Worm (Caenorhabditis elegans) whole organism, late embryonic: ENCODE measurements around the gene ift-43.

Source experiments
- C38D4.7 ChIP-seq: fragments of 200-800 bp; sonication (Bioruptor generic); optimal IDR thresholded peaks from 2 replicates; lab custom pipeline; 2018; ENCODE audit warnings: mild to moderate bottlenecking, missing genetic modification characterization, moderate library complexity, missing compliant biosample characterization
- T23F11.4 ChIP-seq: fragments of 200-800 bp; sonication (Bioruptor generic); optimal IDR thresholded peaks from 2 replicates; lab custom pipeline; 2018; ENCODE audit warnings: mild to moderate bottlenecking, missing genetic modification characterization, missing compliant biosample characterization
- Y22D7AL.16 ChIP-seq: sonication (generic microtip); optimal IDR thresholded peaks from 2 replicates; lab custom pipeline; 2016; ENCODE audit warnings: missing genetic modification characterization, missing compliant biosample characterization
- ahr-1 ChIP-seq: sonication (generic microtip); optimal IDR thresholded peaks from 2 replicates; lab custom pipeline; 2016; ENCODE audit warnings: missing genetic modification characterization, missing compliant biosample characterization
- ceh-14 ChIP-seq: sonication (generic microtip); optimal IDR thresholded peaks from 2 replicates; lab custom pipeline; 2016; ENCODE audit warnings: missing genotype, missing genetic modification characterization, missing compliant biosample characterization
- ceh-19 ChIP-seq: fragments of 200-800 bp; sonication (Bioruptor generic); optimal IDR thresholded peaks from 2 replicates; lab custom pipeline; 2018; ENCODE audit warnings: mild to moderate bottlenecking, missing genetic modification characterization, missing compliant biosample characterization
- ceh-2 ChIP-seq: sonication (generic microtip); optimal IDR thresholded peaks from 2 replicates; lab custom pipeline; 2016; ENCODE audit warnings: missing genotype, missing genetic modification characterization, missing compliant biosample characterization
- ceh-22 ChIP-seq: sonication (generic microtip); optimal IDR thresholded peaks from 2 replicates; lab custom pipeline; 2017; ENCODE audit warnings: missing biosample characterization, missing genetic modification characterization
- ceh-34 ChIP-seq: sonication (generic microtip); optimal IDR thresholded peaks from 2 replicates; lab custom pipeline; 2016; ENCODE audit warnings: mild to moderate bottlenecking, missing genetic modification characterization, missing compliant biosample characterization
- ceh-45 ChIP-seq: fragments of 200-800 bp; sonication (Bioruptor generic); IDR thresholded peaks from 2 replicates; pipeline ENCODE4 v1.3.6; 2022; ENCODE audit warnings: missing genetic modification reagents, missing genetic modification characterization, missing compliant biosample characterization
- ceh-48 ChIP-seq: sonication (generic microtip); optimal IDR thresholded peaks from 2 replicates; lab custom pipeline; 2016; ENCODE audit warnings: missing genetic modification characterization, inconsistent platforms, missing compliant biosample characterization
- ceh-6 ChIP-seq: fragments of 200-800 bp; sonication (Bioruptor generic); optimal IDR thresholded peaks from 2 replicates; lab custom pipeline; 2018; ENCODE audit warnings: mild to moderate bottlenecking, missing genetic modification characterization, missing compliant biosample characterization
- ceh-9 ChIP-seq: sonication (generic microtip); optimal IDR thresholded peaks from 2 replicates; lab custom pipeline; 2016; ENCODE audit warnings: mild to moderate bottlenecking, missing genetic modification characterization, inconsistent platforms, missing compliant biosample characterization
- che-1 ChIP-seq: sonication (generic microtip); optimal IDR thresholded peaks from 2 replicates; lab custom pipeline; 2016; ENCODE audit warnings: mild to moderate bottlenecking, missing genetic modification characterization, missing compliant biosample characterization
- dmd-4 ChIP-seq: sonication (generic microtip); optimal IDR thresholded peaks from 2 replicates; lab custom pipeline; 2016; ENCODE audit warnings: borderline replicate concordance, missing genetic modification characterization, missing compliant biosample characterization
- dve-1 ChIP-seq: sonication (generic microtip); optimal IDR thresholded peaks from 2 replicates; lab custom pipeline; 2017; ENCODE audit warnings: antibody characterized with exemption, mild to moderate bottlenecking, missing genetic modification characterization, missing compliant biosample characterization
- elt-4 ChIP-seq: sonication (generic microtip); optimal IDR thresholded peaks from 2 replicates; lab custom pipeline; 2016; ENCODE audit warnings: missing genetic modification characterization, missing compliant biosample characterization
- ets-4 ChIP-seq: sonication (generic microtip); optimal IDR thresholded peaks from 2 replicates; lab custom pipeline; 2016; ENCODE audit warnings: missing genetic modification characterization, missing compliant biosample characterization
- eyg-1 ChIP-seq: sonication (generic microtip); optimal IDR thresholded peaks from 2 replicates; lab custom pipeline; 2016; ENCODE audit warnings: missing genotype, missing genetic modification characterization, missing compliant biosample characterization
- fkh-6 ChIP-seq: sonication (generic microtip); optimal IDR thresholded peaks from 2 replicates; lab custom pipeline; 2016; ENCODE audit warnings: missing genetic modification characterization, missing compliant biosample characterization
- gmeb-2 ChIP-seq: sonication (generic microtip); optimal IDR thresholded peaks from 2 replicates; lab custom pipeline; 2016; ENCODE audit warnings: missing genetic modification characterization, inconsistent platforms, missing compliant biosample characterization
- hlh-15 ChIP-seq: sonication (generic microtip); optimal IDR thresholded peaks from 2 replicates; lab custom pipeline; 2016; ENCODE audit warnings: missing genetic modification characterization, missing compliant biosample characterization
- hlh-8 ChIP-seq: sonication (generic microtip); optimal IDR thresholded peaks from 2 replicates; lab custom pipeline; 2016; ENCODE audit warnings: missing genotype, missing genetic modification characterization, missing compliant biosample characterization
- lim-6 ChIP-seq: sonication (generic microtip); optimal IDR thresholded peaks from 2 replicates; lab custom pipeline; 2016; ENCODE audit warnings: missing genetic modification characterization, missing compliant biosample characterization
- madf-2 ChIP-seq: sonication (generic microtip); optimal IDR thresholded peaks from 2 replicates; lab custom pipeline; 2017; ENCODE audit warnings: missing genetic modification characterization, missing compliant biosample characterization
- nhr-11 ChIP-seq: fragments of 150-350 bp; optimal IDR thresholded peaks from 2 replicates; lab custom pipeline; 2014; ENCODE audit warnings: missing biosample characterization, missing genetic modification characterization
- odd-2 ChIP-seq: sonication (generic microtip); optimal IDR thresholded peaks from 2 replicates; lab custom pipeline; 2017; ENCODE audit warnings: antibody characterized with exemption, mild to moderate bottlenecking, missing genetic modification characterization, missing compliant biosample characterization
- pag-3 ChIP-seq: sonication (generic microtip); optimal IDR thresholded peaks from 2 replicates; lab custom pipeline; 2016; ENCODE audit warnings: missing compliant biosample characterization, missing genetic modification characterization, borderline replicate concordance
- pax-1 ChIP-seq: fragments of 150-350 bp; optimal IDR thresholded peaks from 2 replicates; lab custom pipeline; 2014; ENCODE audit warnings: missing biosample characterization, missing genetic modification characterization
- pha-4 ChIP-seq: fragments of 150-350 bp; optimal IDR thresholded peaks from 2 replicates; lab custom pipeline; 2018; ENCODE audit warnings: missing biosample characterization, missing genetic modification reagents, missing genetic modification characterization
- pqm-1 ChIP-seq: sonication (generic microtip); optimal IDR thresholded peaks from 2 replicates; lab custom pipeline; 2016; ENCODE audit warnings: missing genetic modification characterization, missing compliant biosample characterization
- pros-1 ChIP-seq: fragments of 150-350 bp; optimal IDR thresholded peaks from 2 replicates; lab custom pipeline; 2014; ENCODE audit warnings: missing biosample characterization, missing genetic modification reagents, missing genetic modification characterization
- ref-2 ChIP-seq: sonication (generic microtip); optimal IDR thresholded peaks from 2 replicates; lab custom pipeline; 2016; ENCODE audit warnings: missing genetic modification characterization, missing compliant biosample characterization
- sox-2 ChIP-seq: fragments of 200-800 bp; sonication (Bioruptor generic); IDR thresholded peaks from 2 replicates; pipeline ENCODE4 v1.3.6; 2022; ENCODE audit warnings: missing genetic modification reagents, missing genetic modification characterization, missing compliant biosample characterization
- sox-4 ChIP-seq: sonication (generic microtip); optimal IDR thresholded peaks from 2 replicates; lab custom pipeline; 2017; ENCODE audit warnings: mild to moderate bottlenecking, missing genetic modification characterization, inconsistent platforms, missing compliant biosample characterization
- syd-9 ChIP-seq: sonication (generic microtip); optimal IDR thresholded peaks from 2 replicates; lab custom pipeline; 2016; ENCODE audit warnings: mild to moderate bottlenecking, missing genetic modification characterization, moderate library complexity, missing compliant biosample characterization
- ttx-3 ChIP-seq: sonication (generic microtip); optimal IDR thresholded peaks from 2 replicates; lab custom pipeline; 2016; ENCODE audit warnings: missing genetic modification reagents, missing genetic modification characterization, missing compliant biosample characterization
- unc-3 ChIP-seq, 2 experiments: fragments of 200-800 bp in 1 of 2; sonication (Bioruptor generic) in 1 of 2; sonication (generic microtip) in 1 of 2; conservative IDR thresholded peaks in 1 of 2; optimal IDR thresholded peaks in 1 of 2; 2 replicates each; pipeline versions ENCODE4 v1.3.6 to Lab custom; 2016 to 2022; ENCODE audit warnings: missing compliant biosample characterization in 2 of 2, missing genetic modification characterization in 2 of 2, missing genetic modification reagents in 1 of 2
- unc-55 ChIP-seq: sonication (generic microtip); optimal IDR thresholded peaks from 2 replicates; lab custom pipeline; 2017; ENCODE audit warnings: missing biosample characterization, missing genetic modification reagents, missing genetic modification characterization
- zip-5 ChIP-seq: sonication (generic microtip); optimal IDR thresholded peaks from 2 replicates; lab custom pipeline; 2016; ENCODE audit warnings: missing genetic modification characterization, missing compliant biosample characterization
- ztf-16 ChIP-seq: sonication (generic microtip); optimal IDR thresholded peaks from 2 replicates; lab custom pipeline; 2017; ENCODE audit warnings: missing genetic modification characterization, missing compliant biosample characterization

The ift-43 gene

DNA sequence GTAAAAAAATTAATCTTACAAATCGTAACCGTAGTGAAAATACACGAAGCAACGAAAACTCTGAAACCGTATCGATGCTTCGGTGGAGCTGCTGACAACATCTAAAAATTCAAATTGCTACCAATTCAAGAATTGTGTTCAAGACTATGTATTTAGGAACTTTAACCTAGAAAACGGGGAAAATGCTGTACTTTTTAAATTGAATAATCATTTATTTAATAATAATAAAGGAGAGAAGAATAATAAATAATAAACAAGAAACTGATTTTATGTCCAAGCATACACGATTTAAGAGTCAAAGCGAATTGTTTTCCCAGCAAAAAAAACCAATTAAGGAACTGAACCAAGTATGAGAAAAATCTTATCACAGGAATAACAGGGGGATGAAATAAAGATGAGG, 9.0 kb upstream of the ift-43 start, which contains the start of gene C25H3.17:
Gene C25H3.17 (minus strand): TSS at position 101 of the 400 bp plus-strand sequence.
- TF ChIP-seq pax-1 (tag; lab: Kevin White, UChicago) (no peak), dmd-4 (tag; lab: Kevin White, UChicago) (no peak), che-1 (tag; lab: Kevin White, UChicago) (no peak), ceh-22 (no peak), ets-4 (tag; lab: Kevin White, UChicago) (no peak), ceh-14 (tag; lab: Kevin White, UChicago) (no peak), ttx-3 (tag; lab: Kevin White, UChicago) (no peak), pqm-1 (tag; lab: Kevin White, UChicago) (no peak)

DNA sequence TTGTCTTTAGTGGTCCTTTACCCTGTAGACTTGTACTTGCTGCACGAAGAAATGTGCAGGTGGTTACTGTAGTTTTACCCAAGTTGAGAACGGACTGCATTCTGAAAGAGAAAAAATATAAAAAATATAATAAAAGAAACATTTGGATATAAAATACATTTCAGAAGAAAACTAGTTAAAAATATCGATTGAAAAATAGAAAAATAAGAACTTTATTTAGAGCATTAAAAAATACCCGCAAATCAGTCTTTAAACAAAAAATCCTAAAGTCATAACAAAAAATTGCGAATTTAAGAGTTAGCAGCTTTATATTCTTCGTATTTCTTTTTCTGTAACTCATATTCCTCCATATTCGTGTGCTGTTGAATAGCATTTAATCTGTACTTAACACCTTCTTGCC, 8.2 kb upstream of the ift-43 start, which contains the start of gene C25H3.7:
Gene C25H3.7 (minus strand): TSS at position 101 of the 400 bp plus-strand sequence.
- no peak for TF ChIP-seq T23F11.4 (GFP tag; lab: Kevin White, UChicago)
- no peak for TF ChIP-seq pha-4 (tag; lab: Kevin White, UChicago)

DNA sequence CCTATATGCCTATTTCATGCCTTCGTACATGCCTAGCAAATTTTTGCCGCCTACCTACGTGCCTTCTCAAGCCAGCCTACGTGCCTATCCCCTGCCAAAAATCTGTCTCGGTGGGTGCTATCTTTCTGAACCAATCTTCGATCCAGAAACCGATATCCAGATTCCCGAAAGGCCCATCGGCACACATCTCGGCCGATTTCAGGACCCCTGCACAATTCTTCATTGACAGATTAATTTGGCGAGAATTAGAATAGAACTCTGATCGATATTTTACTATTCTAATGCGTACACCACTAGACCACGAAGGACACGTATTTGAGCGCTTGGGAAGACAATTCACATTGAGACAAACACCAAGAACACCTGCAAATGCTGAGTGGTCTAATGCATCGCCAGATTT, 7.0 kb upstream of the ift-43 start:
- TF ChIP-seq pqm-1 (tag; lab: Kevin White, UChicago) (no peak), sox-4 (tag; lab: Kevin White, UChicago) (no peak), ceh-45 (GFP tag; lab: Robert Waterston, UW) (no peak)

DNA sequence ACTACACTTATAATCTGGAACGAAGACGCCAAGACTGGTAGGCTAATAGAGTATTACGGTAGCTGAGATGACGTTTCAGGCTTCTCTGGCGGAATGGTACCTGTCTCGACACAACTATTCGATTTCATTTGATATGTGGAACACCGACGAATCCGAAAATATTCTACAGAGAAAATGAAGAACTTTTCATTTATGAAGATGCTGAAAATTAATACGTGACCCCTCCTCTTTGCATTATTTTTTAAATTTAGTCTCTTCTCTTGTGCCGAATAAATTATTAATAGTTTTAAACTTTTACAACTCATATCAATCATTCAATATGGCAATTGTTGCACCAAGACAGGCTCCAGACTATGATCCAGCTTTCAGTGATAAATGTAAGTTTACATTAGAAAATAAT, 5.4 kb upstream of the ift-43 start, which contains the start of gene C25H3.16:
Gene C25H3.16 (plus strand): TSS at position 301 of the 400 bp plus-strand sequence.
- TF ChIP-seq C38D4.7 (GFP tag; lab: Kevin White, UChicago) = no peak
- no peak for TF ChIP-seq gmeb-2
- no peak for TF ChIP-seq fkh-6 (tag; lab: Kevin White, UChicago)
- TF ChIP-seq ceh-6 = no peak
- TF ChIP-seq hlh-8 (tag; lab: Kevin White, UChicago) = no peak
- no peak for TF ChIP-seq pag-3 (tag; lab: Kevin White, UChicago)
- TF ChIP-seq pqm-1 (tag; lab: Kevin White, UChicago) = no peak
- no peak for TF ChIP-seq zip-5 (tag; lab: Kevin White, UChicago)
- TF ChIP-seq ref-2 (tag; lab: Kevin White, UChicago) = no peak
- TF ChIP-seq Y22D7AL.16 = no peak
- TF ChIP-seq dmd-4 (tag; lab: Kevin White, UChicago) = no peak
- TF ChIP-seq sox-2 (GFP tag; lab: Robert Waterston, UW) = no peak
- no peak for TF ChIP-seq unc-55
- no peak for TF ChIP-seq ttx-3 (tag; lab: Kevin White, UChicago)
- no peak for TF ChIP-seq odd-2
- TF ChIP-seq ceh-2 (tag; lab: Kevin White, UChicago) = no peak

DNA sequence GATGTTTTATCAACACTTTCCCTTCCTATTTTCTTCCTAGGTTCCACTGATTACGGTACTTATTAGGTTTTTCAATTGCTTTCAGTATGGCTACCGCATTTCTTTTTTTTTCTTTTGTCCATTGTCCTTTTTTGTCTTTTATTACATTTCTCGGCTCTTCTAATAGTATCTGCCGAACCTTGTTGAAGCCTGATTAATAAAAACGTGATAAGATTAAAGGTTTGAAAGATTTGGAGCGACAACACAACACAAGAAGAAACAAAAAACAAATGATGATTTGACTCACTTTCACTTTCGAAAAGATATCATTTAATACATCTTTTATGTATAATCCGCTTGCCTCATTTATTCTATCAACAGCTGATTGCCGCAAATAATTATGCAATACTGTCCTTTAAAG, 4.4 kb upstream of the ift-43 start, which contains the start of gene C25H3.15:
Gene C25H3.15 (plus strand): TSS at position 301 of the 400 bp plus-strand sequence.
- TF ChIP-seq hlh-15 (tag; lab: Kevin White, UChicago) = no peak
- TF ChIP-seq nhr-11 (tag; lab: Kevin White, UChicago) = no peak
- no peak for TF ChIP-seq Y22D7AL.16
- TF ChIP-seq ztf-16 (tag; lab: Kevin White, UChicago) = no peak
- no peak for TF ChIP-seq pros-1
- no peak for TF ChIP-seq lim-6
- TF ChIP-seq ahr-1 (tag; lab: Kevin White, UChicago) = no peak
- TF ChIP-seq syd-9 (tag; lab: Kevin White, UChicago) = no peak
- no peak for TF ChIP-seq ceh-19 (GFP tag; lab: Kevin White, UChicago)
- TF ChIP-seq elt-4 (tag; lab: Kevin White, UChicago) = no peak
- TF ChIP-seq ceh-45 (GFP tag; lab: Robert Waterston, UW) = no peak
- no peak for TF ChIP-seq ceh-9 (tag; lab: Kevin White, UChicago)
- TF ChIP-seq ets-4 (tag; lab: Kevin White, UChicago) = no peak
- TF ChIP-seq madf-2 (tag; lab: Kevin White, UChicago) = no peak
- no peak for TF ChIP-seq ceh-34 (tag; lab: Kevin White, UChicago)
- TF ChIP-seq eyg-1 (tag; lab: Kevin White, UChicago) = no peak
- no peak for TF ChIP-seq dve-1 (tag; lab: Kevin White, UChicago)
- TF ChIP-seq ceh-48 (tag; lab: Kevin White, UChicago) = no peak
- TF ChIP-seq unc-3 (GFP tag; conservative IDR thresholded peaks at IDR 0.05; lab: Robert Waterston, UW) = no peak
- TF ChIP-seq unc-3 (tag; optimal IDR thresholded peaks at IDR 0.05; lab: Kevin White, UChicago) = no peak
